Worm (Caenorhabditis elegans): Measurements from ENCODE around the gene hsp-60.

The hsp-60 gene

DNA sequence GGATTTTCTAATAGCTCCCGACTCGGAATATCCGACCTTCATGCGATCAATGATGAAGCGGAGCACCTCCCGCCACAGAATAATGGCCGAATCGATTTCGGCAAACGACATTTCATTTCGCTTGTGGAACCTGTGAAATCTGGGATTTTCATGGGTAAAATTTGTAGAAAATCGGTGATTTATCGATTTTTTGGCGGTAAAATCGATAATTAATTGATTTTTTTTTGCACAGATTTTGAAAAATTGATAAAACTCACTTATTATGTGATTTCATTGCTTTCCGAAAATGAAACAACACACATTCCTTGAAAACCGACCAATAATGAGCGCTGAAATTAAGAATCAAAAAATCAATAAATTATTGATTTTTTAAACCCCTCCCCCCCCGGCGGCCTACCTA lies 47.4 kb downstream of the hsp-60 start:
- 0 out of 4 replicates have a peak, but pooled peaks of 1 of the 2 experiments have one; percentile 22 for TF ChIP-seq madf-5 (GFP tag; IDR thresholded peaks at IDR 0.05)
- no peak for TF ChIP-seq ceh-82 (tag; optimal IDR thresholded peaks at IDR 0.05)
- TF ChIP-seq ceh-28 (tag; optimal IDR thresholded peaks at IDR 0.05): peak; percentile 81

DNA sequence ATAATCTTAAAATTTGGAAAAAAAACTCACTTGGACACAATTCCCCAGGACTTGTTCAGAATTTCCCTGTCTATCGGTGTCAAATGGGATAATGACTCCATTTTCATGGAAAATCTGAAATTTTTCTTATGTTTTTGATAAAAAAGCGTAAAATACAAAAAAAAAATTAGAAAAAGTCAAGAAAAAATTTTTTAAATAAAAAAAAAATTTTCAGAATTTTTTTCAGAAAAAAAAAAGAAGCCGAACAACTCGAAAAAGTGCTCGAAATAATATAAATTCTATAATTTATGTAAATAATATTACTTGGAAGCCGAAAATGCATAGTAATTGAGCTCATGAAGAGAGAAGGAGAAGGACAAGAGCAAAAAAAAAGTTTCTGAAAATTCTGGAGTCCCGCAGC lies 49.0 kb downstream of the hsp-60 start, which contains the start of gene glb-30:
Gene glb-30 (minus strand): TSS at position 101 of the 400 bp plus-strand sequence.
- no peak for TF ChIP-seq skn-1 (tag; optimal IDR thresholded peaks at IDR 0.05)
- TF ChIP-seq hlh-30 (tag; optimal IDR thresholded peaks at IDR 0.05; ENCODE audit: insufficient read depth): no peak
- TF ChIP-seq nhr-42 (GFP tag; IDR thresholded peaks at IDR 0.05): no peak
- TF ChIP-seq F37D6.2 (tag; optimal IDR thresholded peaks at IDR 0.05): no peak
- no peak for TF ChIP-seq spr-1 (tag; optimal IDR thresholded peaks at IDR 0.05)
- no peak for TF ChIP-seq Y5F2A.4 (GFP tag; optimal IDR thresholded peaks at IDR 0.05)
- no peak for TF ChIP-seq T26A8.4 (GFP tag; IDR thresholded peaks at IDR 0.05)
- no peak for TF ChIP-seq nhr-48 (tag; optimal IDR thresholded peaks at IDR 0.05)
- no peak for TF ChIP-seq aly-2 (tag; optimal IDR thresholded peaks at IDR 0.05)
- TF ChIP-seq nhr-10 (tag; optimal IDR thresholded peaks at IDR 0.05): no peak
- TF ChIP-seq lsy-2 (tag; optimal IDR thresholded peaks at IDR 0.05): no peak
- TF ChIP-seq R02D3.7 (tag; optimal IDR thresholded peaks at IDR 0.05): no peak
- no peak for TF ChIP-seq ceh-32 (tag; optimal IDR thresholded peaks at IDR 0.05; ENCODE audit: poor library complexity)

DNA sequence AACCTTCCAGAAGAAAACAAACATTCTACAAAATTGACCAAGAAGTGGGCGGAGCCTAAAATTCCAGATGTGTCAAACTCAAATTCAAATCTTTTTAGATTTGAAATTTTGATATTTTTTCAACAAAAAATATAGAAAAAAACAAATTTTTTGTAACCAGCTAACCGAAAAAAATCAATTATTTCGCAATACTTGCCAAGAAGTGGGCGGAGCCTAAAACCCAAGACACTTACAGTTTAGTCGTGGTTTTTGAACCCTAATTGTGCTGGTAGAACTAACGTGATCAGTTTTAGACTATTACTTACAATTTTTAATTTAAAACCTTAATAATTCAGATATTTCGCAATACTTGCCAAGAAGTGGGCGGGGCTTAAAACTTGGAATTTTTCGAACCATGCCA lies 53.8 kb downstream of the hsp-60 start:
- TF ChIP-seq aha-1 (tag): peak; percentile 18
- TF ChIP-seq lin-15B (tag; optimal IDR thresholded peaks at IDR 0.05): no peak

DNA sequence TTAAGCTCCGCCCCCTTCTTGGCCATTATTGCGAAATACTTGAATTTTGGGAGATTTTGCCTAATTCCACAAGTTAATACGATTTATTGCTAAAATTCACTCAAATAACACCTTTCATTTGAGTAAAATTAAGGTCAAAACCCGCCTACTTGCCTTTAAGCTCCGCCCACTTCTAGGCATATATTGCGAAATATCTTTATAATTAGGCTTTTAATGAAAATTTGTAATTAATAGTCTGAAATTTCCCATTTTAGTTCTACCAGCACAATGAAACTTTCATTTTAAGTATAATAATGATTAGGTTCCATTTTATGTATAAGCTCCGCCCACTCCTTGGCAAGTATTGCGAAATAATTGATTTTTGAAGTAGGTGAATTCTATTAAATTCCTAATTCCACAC lies 55.2 kb downstream of the hsp-60 start:
- TF ChIP-seq hif-1 (tag; optimal IDR thresholded peaks at IDR 0.05) (no peak), F44E2.7 (GFP tag; IDR thresholded peaks at IDR 0.05) (no peak), nhr-48 (tag; optimal IDR thresholded peaks at IDR 0.05) (no peak), ZK337.2 (GFP tag; IDR thresholded peaks at IDR 0.05) (no peak), ceh-32 (tag; optimal IDR thresholded peaks at IDR 0.05; ENCODE audit: poor library complexity) (no peak), F49E8.2 (tag; optimal IDR thresholded peaks at IDR 0.05; ENCODE audit: borderline replicate concordance) (no peak)
